Worm (Caenorhabditis elegans) whole organism, young adult: Measurements from ENCODE around the gene str-85.

Source experiments
- aptf-2 ChIP-seq: fragments of 200-800 bp; sonication (Bioruptor generic); conservative IDR thresholded peaks from 2 replicates; pipeline ENCODE4 v1.3.6; 2022; ENCODE audit warnings: missing genetic modification reagents, missing genetic modification characterization, missing compliant biosample characterization
- bed-1 ChIP-seq: fragments of 200-800 bp; sonication (Bioruptor generic); IDR thresholded peaks from 2 replicates; pipeline ENCODE4 v1.3.6; 2022; ENCODE audit warnings: missing genetic modification reagents, missing genetic modification characterization, missing compliant biosample characterization
- ceh-100 ChIP-seq: fragments of 200-800 bp; sonication (Bioruptor generic); IDR thresholded peaks from 2 replicates; pipeline ENCODE4 v1.3.6; 2022; ENCODE audit warnings: missing genetic modification reagents, missing genetic modification characterization, missing compliant biosample characterization
- mel-28 ChIP-seq: sonication (generic microtip); optimal IDR thresholded peaks from 2 replicates; lab custom pipeline; 2016; ENCODE audit warnings: borderline replicate concordance, mild to moderate bottlenecking, missing genetic modification characterization, missing compliant biosample characterization
- nfyb-1 ChIP-seq: fragments of 200-800 bp; sonication (Bioruptor generic); IDR thresholded peaks from 2 replicates; pipeline ENCODE4 v1.3.6; 2022; ENCODE audit warnings: missing genetic modification reagents, missing genetic modification characterization, missing compliant biosample characterization
- nhr-179 ChIP-seq: sonication (generic microtip); optimal IDR thresholded peaks from 2 replicates; lab custom pipeline; 2016; ENCODE audit warnings: mild to moderate bottlenecking, missing genetic modification characterization, missing compliant biosample characterization
- rec-8 ChIP-seq, 2 experiments: sonication (generic microtip); optimal IDR thresholded peaks; 2 replicates each; lab custom pipeline; 2016; ENCODE audit warnings: mild to moderate bottlenecking in 2 of 2, missing genetic modification characterization in 2 of 2, missing genetic modification reagents in 2 of 2, missing genotype in 2 of 2, missing biosample characterization in 1 of 2, missing compliant biosample characterization in 1 of 2, moderate library complexity in 1 of 2
- snpc-4 ChIP-seq, 5 experiments: fragments of 150-350 bp in 1 of 5; sonication (generic microtip) in 4 of 5; optimal IDR thresholded peaks; 2 replicates each; lab custom pipeline; 2014 to 2018; ENCODE audit warnings: missing genetic modification characterization in 5 of 5, missing biosample characterization in 3 of 5, antibody characterized with exemption in 2 of 5, mild to moderate bottlenecking in 2 of 5, missing compliant biosample characterization in 2 of 5, missing genotype in 2 of 5, moderate library complexity in 2 of 5, missing genetic modification reagents in 1 of 5
- sptf-2 ChIP-seq: fragments of 200-800 bp; sonication (Bioruptor generic); optimal IDR thresholded peaks from 2 replicates; lab custom pipeline; 2018; ENCODE audit warnings: mild to moderate bottlenecking, missing genetic modification characterization, missing compliant biosample characterization
- ztf-3 ChIP-seq: fragments of 200-800 bp; sonication (Bioruptor generic); optimal IDR thresholded peaks from 2 replicates; lab custom pipeline; 2018; ENCODE audit warnings: mild to moderate bottlenecking, missing genetic modification characterization, missing compliant biosample characterization

- TF ChIP-seq nhr-179 (tag; lab: Kevin White, UChicago) (no peak), rec-8 (tag; optimal IDR thresholded peaks at IDR 0.05; lab: Kevin White, UChicago) (no peak), sptf-2 (no peak), mel-28 (tag; lab: Kevin White, UChicago) (no peak), ceh-100 (no peak), bed-1 (GFP tag; lab: Robert Waterston, UW) (no peak), snpc-4 (GFP tag; optimal IDR thresholded peaks at IDR 0.05; lab: Kevin White, UChicago) (no peak), snpc-4 (tag; optimal IDR thresholded peaks at IDR 0.05; lab: Kevin White, UChicago) (no peak), nfyb-1 (GFP tag; lab: Robert Waterston, UW) (no peak), ztf-3 (GFP tag; lab: Kevin White, UChicago) (no peak), aptf-2 (GFP tag; lab: Robert Waterston, UW) (no peak)
These were observed 10.7 kb downstream of the str-85 start, which contains the start of gene nhr-143 for ce11 chrV:8974889-8975422.
